Worm (Caenorhabditis elegans) whole organism, young adult: Measurements from ENCODE around the gene sru-1.

Experiments
- akir-1 ChIP-seq: fragments of 200-800 bp; sonication (Bioruptor generic); optimal IDR thresholded peaks from 2 replicates; lab custom pipeline; 2018; ENCODE audit warnings: mild to moderate bottlenecking, missing genetic modification characterization, moderate library complexity, missing compliant biosample characterization
- ama-1 ChIP-seq, 3 experiments: fragments of 150-350 bp in 1 of 3; sonication (generic microtip) in 2 of 3; optimal IDR thresholded peaks; 2 replicates each; lab custom pipeline; 2014 to 2018; ENCODE audit warnings: missing biosample characterization in 2 of 3, missing genetic modification characterization in 2 of 3, missing genetic modification reagents in 2 of 3
- hmg-20 ChIP-seq: fragments of 200-800 bp; sonication (Bioruptor generic); IDR thresholded peaks from 2 replicates; pipeline ENCODE4 v1.3.6; 2022; ENCODE audit warnings: missing genetic modification reagents, missing genetic modification characterization, missing compliant biosample characterization
- nfya-1 ChIP-seq: sonication (generic microtip); optimal IDR thresholded peaks from 2 replicates; lab custom pipeline; 2017; ENCODE audit warnings: antibody characterized with exemption, missing compliant biosample characterization, missing genetic modification characterization, borderline replicate concordance; ENCODE audit not compliant: insufficient read depth
- unc-62 ChIP-seq: fragments of 150-350 bp; optimal IDR thresholded peaks from 2 replicates; lab custom pipeline; 2014; ENCODE audit warnings: missing biosample characterization, missing genetic modification reagents, missing genetic modification characterization

ce11 chrIV:9496306-9496705, 7.9 kb downstream of the sru-1 start, which contains the start of gene sru-3:
- TF ChIP-seq hmg-20 (GFP tag; lab: Robert Waterston, UW) (no peak), nfya-1 (tag; lab: Kevin White, UChicago) (no peak), unc-62 (GFP tag; lab: Kevin White, UChicago) (no peak), ama-1 (optimal IDR thresholded peaks at IDR 0.05; lab: Kevin White, UChicago) (no peak), ama-1 (GFP tag; optimal IDR thresholded peaks at IDR 0.05; lab: Kevin White, UChicago) (no peak), akir-1 (no peak)
